Fruit fly (Drosophila melanogaster): ENCODE data around the gene CG11504.

CG11504 gene

DNA sequence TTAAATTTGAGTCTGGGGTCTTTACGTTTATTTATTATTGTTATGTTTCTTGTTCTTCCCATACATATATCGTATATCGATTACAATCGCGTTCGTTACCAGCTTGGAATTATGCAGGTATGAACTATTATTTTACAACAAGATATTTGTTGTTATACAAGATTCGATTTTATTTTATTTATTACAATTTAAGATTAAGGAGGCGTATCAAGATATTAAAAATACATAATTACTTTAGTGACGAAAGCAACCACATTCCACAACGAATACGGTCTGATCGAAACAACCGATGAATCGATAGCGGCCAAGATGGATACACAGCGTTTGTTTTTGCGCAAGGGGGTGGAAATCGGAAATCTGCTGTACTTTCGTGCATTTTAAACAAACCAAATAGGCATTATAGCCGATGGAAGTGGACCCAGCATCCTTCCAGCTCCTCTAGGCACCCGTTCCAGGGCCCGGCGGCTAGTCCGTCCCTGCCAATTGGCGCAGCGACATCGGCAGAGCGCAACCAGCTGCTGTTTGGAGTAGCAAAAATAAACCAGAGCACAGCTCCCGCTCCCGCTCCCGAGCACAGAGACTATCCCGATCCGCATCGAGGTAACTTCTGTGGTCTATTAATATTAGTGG is at the start of gene CG11504, which contains the start of gene CG15525 (continued):
- TF ChIP-seq CG7271 (tag; optimal IDR thresholded peaks at IDR 0.05) (no peak), btn (GFP tag; optimal IDR thresholded peaks at IDR 0.05) (no peak), tx (GFP tag; optimal IDR thresholded peaks at IDR 0.05) (peak; percentile 56), org-1 (GFP tag; optimal IDR thresholded peaks at IDR 0.05) (no peak), peb (GFP tag; IDR thresholded peaks at IDR 0.05) (no peak), ranshi (GFP tag; IDR thresholded peaks at IDR 0.05) (peak; percentile 58), luna (GFP tag; optimal IDR thresholded peaks at IDR 0.05) (no peak), CG13894 (tag; optimal IDR thresholded peaks at IDR 0.05) (no peak), fu2 (GFP tag; optimal IDR thresholded peaks at IDR 0.05) (peak; percentile 41), Nf-YC (tag; optimal IDR thresholded peaks at IDR 0.05) (no peak), CG10366 (GFP tag; IDR thresholded peaks at IDR 0.05) (peak; percentile 54; the same call in 1 of the 2 replicates), ase (GFP tag; IDR thresholded peaks at IDR 0.05) (peak; percentile 43; the same call in 1 of the 3 replicates), Nf-YA (GFP tag; IDR thresholded peaks at IDR 0.05) (peak; percentile 43; the same call in 1 of the 2 replicates), pan (optimal IDR thresholded peaks at IDR 0.05) (no peak), pan (GFP tag; optimal IDR thresholded peaks at IDR 0.05 in 1 of 2, IDR thresholded peaks at IDR 0.05 in 1 of 2) (no peak), dpn (GFP tag; optimal IDR thresholded peaks at IDR 0.05) (peak; percentile 68 to 75), wor (GFP tag; IDR thresholded peaks at IDR 0.05) (no peak), CHES-1-like (GFP tag; optimal IDR thresholded peaks at IDR 0.05) (peak; percentile 64), CG7786 (GFP tag; optimal IDR thresholded peaks at IDR 0.05) (peak; percentile 37), CG10267 (tag; optimal IDR thresholded peaks at IDR 0.05) (peak; percentile 49), CG1602 (GFP tag; optimal IDR thresholded peaks at IDR 0.05) (peak; percentile 52), CG15269 (tag; optimal IDR thresholded peaks at IDR 0.05) (no peak), CG3726 (GFP tag; IDR thresholded peaks at IDR 0.05) (no peak), CG3995 (GFP tag; optimal IDR thresholded peaks at IDR 0.05) (peak; percentile 10)

DNA sequence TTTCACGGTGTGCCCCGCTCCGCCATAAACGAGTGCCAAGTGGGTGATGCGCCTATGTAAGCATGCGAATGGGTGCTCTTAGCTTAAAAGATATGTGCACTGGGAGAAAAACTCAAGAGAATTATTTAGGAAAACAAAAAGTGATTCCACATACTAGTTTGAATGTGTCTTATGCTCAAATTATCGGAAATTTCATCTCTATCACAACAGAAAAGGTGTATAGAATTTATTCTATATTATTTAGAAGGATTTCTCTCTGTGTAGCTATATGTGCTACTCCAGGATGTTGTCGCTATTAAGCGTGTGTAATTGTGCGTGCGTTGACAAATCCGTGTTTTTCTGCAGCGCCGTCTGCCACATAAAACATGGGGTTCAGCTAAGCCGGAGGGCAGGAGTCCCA is 38.4 kb upstream of the CG11504 start:
- TF ChIP-seq CG9932 (GFP tag; IDR thresholded peaks at IDR 0.05) = peak; percentile 44
- 0 out of 2 replicates have a peak, but pooled peaks have one; percentile 16 for TF ChIP-seq CG32532 (GFP tag; IDR thresholded peaks at IDR 0.05)
- 0 out of 2 replicates have a peak, but pooled peaks have one; percentile 26 for TF ChIP-seq CG14441 (GFP tag; IDR thresholded peaks at IDR 0.05)
- peak; percentile 35 for TF ChIP-seq CG2120 (GFP tag; optimal IDR thresholded peaks at IDR 0.05)
- TF ChIP-seq chif (GFP tag; optimal IDR thresholded peaks at IDR 0.05) = no peak
- TF ChIP-seq fd3F (GFP tag; optimal IDR thresholded peaks at IDR 0.05) = no peak
- peak; percentile 11 for TF ChIP-seq CG11504 (tag; optimal IDR thresholded peaks at IDR 0.05)
- no peak for TF ChIP-seq CG32767 (GFP tag; IDR thresholded peaks at IDR 0.05)
- no peak for TF ChIP-seq hkb (optimal IDR thresholded peaks at IDR 0.05)
- peak; percentile 55 for TF ChIP-seq hkb (GFP tag; IDR thresholded peaks at IDR 0.05)
- peak; percentile 1 for TF ChIP-seq Hmr (GFP tag; optimal IDR thresholded peaks at IDR 0.05)
- peak; percentile 4 for TF ChIP-seq CG7556 (GFP tag; optimal IDR thresholded peaks at IDR 0.05)
- peak; percentile 56 for TF ChIP-seq CG18599 (GFP tag; optimal IDR thresholded peaks at IDR 0.05)
- TF ChIP-seq prd (optimal IDR thresholded peaks at IDR 0.05) = no peak
- TF ChIP-seq prd (GFP tag; IDR thresholded peaks at IDR 0.05) = 0 out of 3 replicates have a peak, but pooled peaks have one; percentile 11
- 0 out of 2 replicates have a peak, but pooled peaks have one; percentile 31 for TF ChIP-seq CG14014 (GFP tag; IDR thresholded peaks at IDR 0.05)
- no peak for TF ChIP-seq grau (tag; optimal IDR thresholded peaks at IDR 0.05)
- TF ChIP-seq ci (GFP tag; IDR thresholded peaks at IDR 0.05) = 0 out of 3 replicates have a peak, but pooled peaks have one; percentile 28
- no peak for TF ChIP-seq CG4707 (GFP tag; optimal IDR thresholded peaks at IDR 0.05)
- peak; percentile 23 for TF ChIP-seq Ets65A (GFP tag)
- TF ChIP-seq Rfx (GFP tag; IDR thresholded peaks at IDR 0.05) = peak; percentile 44; the same call in 1 of the 2 replicates
- TF ChIP-seq CG17568 (GFP tag; optimal IDR thresholded peaks at IDR 0.05) = no peak
- TF ChIP-seq CG31224 (GFP tag; IDR thresholded peaks at IDR 0.05) = 0 out of 2 replicates have a peak, but pooled peaks have one; percentile 15
- no peak for TF ChIP-seq insv (GFP tag; optimal IDR thresholded peaks at IDR 0.05)
- TF ChIP-seq slbo (GFP tag; IDR thresholded peaks at IDR 0.05) = peak; percentile 48
- TF ChIP-seq CG11247 (GFP tag; IDR thresholded peaks at IDR 0.05) = 0 out of 2 replicates have a peak, but pooled peaks have one; percentile 29
- TF ChIP-seq lab (GFP tag; optimal IDR thresholded peaks at IDR 0.05) = peak; percentile 30
- TF ChIP-seq Dbx (GFP tag; IDR thresholded peaks at IDR 0.05) = 0 out of 3 replicates have a peak, but pooled peaks have one; percentile 15
